Fruit fly (Drosophila melanogaster) whole organism, embryonic: Measurements from ENCODE around the gene COX7AL.

Source experiments
- Awh ChIP-seq: fragments of 200-800 bp; sonication (Bioruptor generic); IDR thresholded peaks from 2 replicates; pipeline ENCODE4, ENCODE4 v1.3.6; 2022; ENCODE audit warnings: missing biosample characterization, missing genetic modification characterization
- CG10274 ChIP-seq: fragments of 200-800 bp; sonication (Bioruptor generic); optimal IDR thresholded peaks from 3 replicates; lab custom pipeline; 2017; ENCODE audit warnings: missing biosample characterization, mild to moderate bottlenecking, missing genetic modification characterization
- CG10321 ChIP-seq: fragments of 200-800 bp; sonication (Bioruptor generic); IDR thresholded peaks from 2 replicates; pipeline ENCODE4 v1.3.6; 2022; ENCODE audit warnings: missing biosample characterization, missing genetic modification characterization
- CG10565 ChIP-seq: fragments of 200-800 bp; sonication (Bioruptor generic); optimal IDR thresholded peaks from 3 replicates; lab custom pipeline; 2016; ENCODE audit warnings: missing biosample characterization, mild to moderate bottlenecking, missing genetic modification characterization
- CG11085 ChIP-seq: fragments of 200-800 bp; sonication (Bioruptor generic); IDR thresholded peaks from 2 replicates; pipeline ENCODE4 v1.3.6; 2022; ENCODE audit warnings: missing biosample characterization, missing genetic modification characterization
- CG11398 ChIP-seq: fragments of 200-800 bp; sonication (Bioruptor generic); optimal IDR thresholded peaks from 2 replicates; lab custom pipeline; 2016; ENCODE audit warnings: missing biosample characterization, missing genetic modification characterization
- CG14441 ChIP-seq: fragments of 200-800 bp; sonication (Bioruptor generic); IDR thresholded peaks from 2 replicates; pipeline ENCODE4 v1.3.6; 2022; ENCODE audit warnings: missing biosample characterization, missing genetic modification characterization
- CG15601 ChIP-seq: fragments of 200-800 bp; sonication (Bioruptor generic); optimal IDR thresholded peaks from 3 replicates; lab custom pipeline; 2019; ENCODE audit warnings: missing biosample characterization, mild to moderate bottlenecking, missing genetic modification characterization, moderate library complexity
- CG15696 ChIP-seq: fragments of 200-800 bp; sonication (Bioruptor generic); optimal IDR thresholded peaks from 2 replicates; lab custom pipeline; 2019; ENCODE audit warnings: missing biosample characterization, mild to moderate bottlenecking, missing genetic modification characterization, moderate library complexity
- CG1603 ChIP-seq: fragments of 200-800 bp; sonication (Bioruptor generic); optimal IDR thresholded peaks from 2 replicates; lab custom pipeline; 2019; ENCODE audit warnings: missing biosample characterization, mild to moderate bottlenecking, missing genetic modification characterization, moderate library complexity
- CG17385 ChIP-seq: fragments of 200-800 bp; sonication (Bioruptor generic); optimal IDR thresholded peaks from 3 replicates; lab custom pipeline; 2018; ENCODE audit warnings: missing biosample characterization, mild to moderate bottlenecking, missing genetic modification characterization
- CG17612 ChIP-seq: fragments of 200-800 bp; sonication (Bioruptor generic); IDR thresholded peaks from 2 replicates; pipeline ENCODE4 v1.3.6; 2022; ENCODE audit warnings: missing biosample characterization, missing genetic modification characterization
- CG18476 ChIP-seq: fragments of 200-800 bp; sonication (Bioruptor generic); optimal IDR thresholded peaks from 2 replicates; lab custom pipeline; 2016; ENCODE audit warnings: missing biosample characterization, mild to moderate bottlenecking, missing genetic modification characterization
- CG18599 ChIP-seq: fragments of 200-800 bp; sonication (Bioruptor generic); optimal IDR thresholded peaks from 3 replicates; lab custom pipeline; 2017; ENCODE audit warnings: missing biosample characterization, missing genetic modification characterization, mild to moderate bottlenecking, moderate library complexity, missing genetic modification reagents
- CG3163 ChIP-seq: fragments of 200-800 bp; sonication (Bioruptor generic); optimal IDR thresholded peaks from 3 replicates; lab custom pipeline; 2016; ENCODE audit warnings: missing biosample characterization, missing genetic modification characterization
- CG33213 ChIP-seq: fragments of 200-800 bp; sonication (Bioruptor generic); optimal IDR thresholded peaks from 3 replicates; lab custom pipeline; 2016; ENCODE audit warnings: missing biosample characterization, missing genetic modification characterization
- CG34224 ChIP-seq: fragments of 200-800 bp; sonication (Bioruptor generic); IDR thresholded peaks from 3 replicates; pipeline ENCODE4 v1.3.6; 2022; ENCODE audit warnings: missing biosample characterization, missing genetic modification characterization; ENCODE audit not compliant: partially characterized antibody
- CG34422 ChIP-seq: fragments of 200-800 bp; sonication (Bioruptor generic); IDR thresholded peaks from 3 replicates; pipeline ENCODE4 v1.3.6; 2022; ENCODE audit warnings: missing biosample characterization, missing genetic modification characterization
- CG6254 ChIP-seq: fragments of 200-800 bp; sonication (Bioruptor generic); optimal IDR thresholded peaks from 3 replicates; lab custom pipeline; 2017; ENCODE audit warnings: mild to moderate bottlenecking, missing biosample characterization, missing genetic modification reagents, missing genetic modification characterization
- CG9932 ChIP-seq: fragments of 200-800 bp; sonication (Bioruptor generic); IDR thresholded peaks from 2 replicates; pipeline ENCODE4 v1.3.6; 2022; ENCODE audit warnings: missing biosample characterization, missing genetic modification characterization
- CTCF ChIP-seq: fragments of 200-800 bp; sonication (Bioruptor generic); optimal IDR thresholded peaks from 2 replicates; lab custom pipeline; 2017; ENCODE audit warnings: missing biosample characterization, mild to moderate bottlenecking, missing genetic modification characterization, moderate library complexity
- Doc3 ChIP-seq: fragments of 200-800 bp; sonication (Bioruptor generic); IDR thresholded peaks from 3 replicates; pipeline ENCODE4 v1.3.6; 2022; ENCODE audit warnings: missing biosample characterization, missing genetic modification characterization; ENCODE audit not compliant: partially characterized antibody
- Drgx ChIP-seq: fragments of 200-800 bp; sonication (Bioruptor generic); IDR thresholded peaks from 2 replicates; pipeline ENCODE4 v1.3.6; 2022; ENCODE audit warnings: missing biosample characterization, missing genetic modification characterization
- E2f2 ChIP-seq: fragments of 200-800 bp; sonication (Bioruptor generic); IDR thresholded peaks from 2 replicates; pipeline ENCODE4 v1.3.6; 2022; ENCODE audit warnings: missing biosample characterization, missing genetic modification characterization
- Ets97D ChIP-seq: fragments of 200-800 bp; sonication (Bioruptor generic); optimal IDR thresholded peaks from 3 replicates; lab custom pipeline; 2016; ENCODE audit warnings: missing biosample characterization, missing genetic modification characterization
- Fer1 ChIP-seq: fragments of 200-800 bp; sonication (Bioruptor generic); optimal IDR thresholded peaks from 2 replicates; lab custom pipeline; 2017; ENCODE audit warnings: missing biosample characterization, mild to moderate bottlenecking, missing genetic modification characterization
- GATAe ChIP-seq: fragments of 200-800 bp; sonication (Bioruptor generic); conservative IDR thresholded peaks from 2 replicates; pipeline ENCODE4 v1.3.6; 2022; ENCODE audit warnings: missing biosample characterization, missing genetic modification characterization
- Gug ChIP-seq: fragments of 200-800 bp; sonication (Bioruptor generic); IDR thresholded peaks from 4 replicates; pipeline ENCODE4 v1.3.6; 2022; ENCODE audit warnings: missing biosample characterization, missing genetic modification characterization
- H2.0 ChIP-seq: fragments of 200-800 bp; sonication (Bioruptor generic); IDR thresholded peaks from 2 replicates; pipeline ENCODE4 v1.3.6; 2022; ENCODE audit warnings: missing biosample characterization, missing genetic modification characterization
- Lim3 ChIP-seq: fragments of 200-800 bp; sonication (Bioruptor generic); IDR thresholded peaks from 2 replicates; pipeline ENCODE4 v1.3.6; 2022; ENCODE audit warnings: missing biosample characterization, missing genetic modification characterization
- Mad ChIP-seq: fragments of 200-800 bp; sonication (Bioruptor generic); optimal IDR thresholded peaks from 2 replicates; lab custom pipeline; 2016; ENCODE audit warnings: missing biosample characterization, missing genetic modification characterization
- Oaz ChIP-seq: fragments of 200-800 bp; sonication (Bioruptor generic); IDR thresholded peaks from 2 replicates; pipeline ENCODE4 v1.3.6; 2022; ENCODE audit warnings: missing biosample characterization, missing genetic modification characterization
- ac ChIP-seq: fragments of 200-800 bp; sonication (Bioruptor generic); optimal IDR thresholded peaks from 3 replicates; lab custom pipeline; 2017; ENCODE audit warnings: missing biosample characterization, mild to moderate bottlenecking, missing genetic modification characterization
- bowl ChIP-seq: fragments of 200-800 bp; sonication (Bioruptor generic); IDR thresholded peaks from 2 replicates; pipeline ENCODE4 v1.3.6; 2022; ENCODE audit warnings: missing biosample characterization, missing genetic modification characterization
- cg ChIP-seq: fragments of 200-800 bp; sonication (Bioruptor generic); optimal IDR thresholded peaks from 3 replicates; lab custom pipeline; 2019; ENCODE audit warnings: missing biosample characterization, mild to moderate bottlenecking, missing genetic modification characterization, moderate library complexity
- h ChIP-seq: fragments of >200 bp; optimal IDR thresholded peaks from 2 replicates; lab custom pipeline; 2017
- hb ChIP-seq: fragments of 200-800 bp; sonication (Bioruptor generic); IDR thresholded peaks from 3 replicates; pipeline ENCODE4 v1.3.6; 2022; ENCODE audit warnings: missing biosample characterization, missing genetic modification characterization; ENCODE audit not compliant: partially characterized antibody
- hkb ChIP-seq, 2 experiments: fragments of 200-800 bp in 1 of 2; fragments of >200 bp in 1 of 2; sonication (Bioruptor generic) in 1 of 2; IDR thresholded peaks in 1 of 2; optimal IDR thresholded peaks in 1 of 2; 2 replicates each; pipeline versions ENCODE4 v1.3.6 to Lab custom; 2017 to 2022; ENCODE audit warnings: missing biosample characterization in 1 of 2, missing genetic modification characterization in 1 of 2
- nerfin-1 ChIP-seq: fragments of 200-800 bp; sonication (Bioruptor generic); optimal IDR thresholded peaks from 3 replicates; lab custom pipeline; 2019; ENCODE audit warnings: missing biosample characterization, mild to moderate bottlenecking, missing genetic modification characterization, moderate library complexity
- nerfin-2 ChIP-seq: fragments of 200-800 bp; sonication (Bioruptor generic); IDR thresholded peaks from 2 replicates; pipeline ENCODE4 v1.3.6; 2022; ENCODE audit warnings: missing biosample characterization, missing genetic modification characterization; ENCODE audit not compliant: partially characterized antibody
- prd ChIP-seq, 3 experiments: fragments of >200 bp in 2 of 3; fragments of 200-800 bp in 1 of 3; sonication (Bioruptor generic) in 1 of 3; optimal IDR thresholded peaks in 2 of 3; IDR thresholded peaks in 1 of 3; 2 replicates in 2 of 3; 3 replicates in 1 of 3; pipeline versions ENCODE4 v1.3.6 to Lab custom; 2017 to 2022; ENCODE audit warnings: missing biosample characterization in 1 of 3, missing genetic modification characterization in 1 of 3
- schlank ChIP-seq: fragments of 200-800 bp; sonication (Bioruptor generic); optimal IDR thresholded peaks from 2 replicates; lab custom pipeline; 2018; ENCODE audit warnings: missing biosample characterization, mild to moderate bottlenecking, missing genetic modification characterization
- sens ChIP-seq: fragments of 200-800 bp; sonication (Bioruptor generic); peaks from one replicate; lab custom pipeline; 2016; ENCODE audit warnings: missing biosample characterization, missing genetic modification characterization
- slp2 ChIP-seq: fragments of 200-800 bp; sonication (Bioruptor generic); optimal IDR thresholded peaks from 2 replicates; lab custom pipeline; 2016; ENCODE audit warnings: missing biosample characterization, missing genetic modification characterization
- sna ChIP-seq: fragments of 200-800 bp; sonication (Bioruptor generic); IDR thresholded peaks from 2 replicates; pipeline ENCODE4 v1.3.6; 2022; ENCODE audit warnings: missing biosample characterization, missing genetic modification characterization; ENCODE audit not compliant: partially characterized antibody
- toy ChIP-seq: fragments of 200-800 bp; sonication (Bioruptor generic); IDR thresholded peaks from 2 replicates; pipeline ENCODE4 v1.3.6; 2022; ENCODE audit warnings: missing biosample characterization, missing genetic modification characterization
- tup ChIP-seq: fragments of 200-800 bp; sonication (Bioruptor generic); optimal IDR thresholded peaks from 2 replicates; lab custom pipeline; 2016; ENCODE audit warnings: missing biosample characterization, mild to moderate bottlenecking, missing genetic modification characterization, moderate library complexity
- usp ChIP-seq: fragments of >200 bp; optimal IDR thresholded peaks from 2 replicates; lab custom pipeline; 2017; ENCODE audit warnings: missing biosample characterization, missing genetic modification characterization
- z ChIP-seq: fragments of 200-800 bp; sonication (Bioruptor generic); IDR thresholded peaks from 3 replicates; pipeline ENCODE4 v1.3.6; 2022; ENCODE audit warnings: missing biosample characterization, missing genetic modification characterization
- zf30C ChIP-seq: fragments of 200-800 bp; sonication (Bioruptor generic); optimal IDR thresholded peaks from 3 replicates; lab custom pipeline; 2018; ENCODE audit warnings: missing biosample characterization, mild to moderate bottlenecking, missing genetic modification characterization

COX7AL gene

DNA sequence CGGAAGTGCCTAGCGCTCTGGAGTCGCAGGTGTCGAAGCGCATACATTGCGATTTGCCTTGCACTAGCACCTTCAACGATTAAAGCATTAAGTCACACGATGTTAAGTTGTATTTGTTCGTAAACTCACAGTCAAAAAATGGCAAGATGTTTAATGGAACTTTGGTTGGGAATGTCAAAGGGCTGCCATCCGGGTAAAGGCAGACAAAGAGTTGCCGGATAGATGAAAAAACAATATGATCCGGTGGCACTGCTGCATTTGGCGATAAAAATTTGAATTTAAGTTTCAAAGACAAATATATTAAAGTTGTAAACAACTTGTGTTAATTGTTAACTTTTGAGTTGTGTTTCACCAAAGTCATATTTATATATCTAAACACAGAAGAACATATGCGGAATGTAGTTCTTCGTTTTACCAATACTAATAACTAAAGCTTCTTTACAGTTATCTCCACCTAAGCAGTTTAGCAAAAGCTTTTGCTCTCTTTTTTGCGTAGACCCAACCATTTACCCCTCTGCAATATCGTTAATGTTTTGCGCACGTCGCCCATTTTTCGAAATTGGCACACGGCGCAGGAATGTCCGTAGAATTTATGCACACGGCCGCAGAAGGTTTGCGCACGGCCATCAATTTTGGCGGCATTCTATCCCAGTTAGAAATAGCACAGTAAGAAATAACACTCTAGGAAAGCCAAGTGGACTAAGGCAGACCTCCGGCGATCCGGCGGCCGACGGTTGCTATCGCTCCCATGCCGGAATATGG lies 26.9 kb upstream of the COX7AL start, which contains the start of gene Coq2:
TSS of gene Coq2 (minus strand) at position 200 of the 762 bp plus-strand sequence.
- no peak for TF ChIP-seq CG6254 (GFP tag; lab: Kevin White, UChicago)
- peak; percentile 42 for TF ChIP-seq hkb (optimal IDR thresholded peaks at IDR 0.05; lab: Kevin White, UChicago)
- no peak for TF ChIP-seq hkb (GFP tag; IDR thresholded peaks at IDR 0.05; lab: Robert Waterston, UW)
- TF ChIP-seq CG11398: no peak
- peak; percentile 42 for TF ChIP-seq Ets97D
- TF ChIP-seq CG17385: no peak
- TF ChIP-seq bowl (GFP tag; lab: Robert Waterston, UW): no peak
- no peak for TF ChIP-seq Oaz
- TF ChIP-seq CG10274: no peak
- peak; percentile 24; the same call in 1 of the 2 replicates for TF ChIP-seq GATAe (GFP tag; lab: Robert Waterston, UW)
- no peak for TF ChIP-seq zf30C (GFP tag; lab: Kevin White, UChicago)
- TF ChIP-seq CG3163: no peak
- no peak for TF ChIP-seq prd (optimal IDR thresholded peaks at IDR 0.05; lab: Kevin White, UChicago)
- no peak for TF ChIP-seq prd (GFP tag; IDR thresholded peaks at IDR 0.05; lab: Robert Waterston, UW)
- peak; percentile 21 for TF ChIP-seq CG33213 (GFP tag; lab: Kevin White, UChicago)
- no peak for TF ChIP-seq CG18599
- no peak for TF ChIP-seq Doc3
- no peak for TF ChIP-seq sens (GFP tag; lab: Kevin White, UChicago)
- TF ChIP-seq slp2 (GFP tag; lab: Kevin White, UChicago): no peak
- TF ChIP-seq nerfin-1 (tag; lab: Kevin White, UChicago): no peak
- no peak for TF ChIP-seq CG10565
- peak; percentile 53 for TF ChIP-seq CTCF (GFP tag; lab: Kevin White, UChicago)
- TF ChIP-seq Gug (GFP tag; lab: Robert Waterston, UW): no peak
- no peak for TF ChIP-seq CG14441 (GFP tag; lab: Robert Waterston, UW)
- TF ChIP-seq CG15696 (tag; lab: Kevin White, UChicago): no peak
- no peak for TF ChIP-seq nerfin-2 (GFP tag; lab: Robert Waterston, UW)
- no peak for TF ChIP-seq h (lab: Kevin White, UChicago)
- TF ChIP-seq Fer1 (GFP tag; lab: Kevin White, UChicago): no peak
- no peak for TF ChIP-seq sna (GFP tag; lab: Robert Waterston, UW)
- TF ChIP-seq z: no peak
- no peak for TF ChIP-seq Mad (GFP tag; lab: Kevin White, UChicago)
- no peak for TF ChIP-seq toy (GFP tag; lab: Robert Waterston, UW)
- TF ChIP-seq CG34422 (GFP tag; lab: Robert Waterston, UW): no peak
- TF ChIP-seq usp: no peak
- peak; percentile 96 for TF ChIP-seq E2f2
- no peak for TF ChIP-seq CG17612 (GFP tag; lab: Robert Waterston, UW)
- TF ChIP-seq tup (GFP tag; lab: Kevin White, UChicago): no peak
- TF ChIP-seq CG1603 (tag; lab: Kevin White, UChicago): peak; percentile 72
- no peak for TF ChIP-seq CG11085 (GFP tag; lab: Robert Waterston, UW)
- TF ChIP-seq hb: no peak
- TF ChIP-seq Lim3 (GFP tag; lab: Robert Waterston, UW): no peak
- TF ChIP-seq Drgx (GFP tag; lab: Robert Waterston, UW): no peak
- TF ChIP-seq schlank: no peak
- no peak for TF ChIP-seq CG9932 (GFP tag; lab: Robert Waterston, UW)
- TF ChIP-seq CG10321 (GFP tag; lab: Robert Waterston, UW): no peak
- no peak for TF ChIP-seq CG18476 (GFP tag; lab: Kevin White, UChicago)
- TF ChIP-seq cg: no peak
- no peak for TF ChIP-seq ac (GFP tag; lab: Kevin White, UChicago)
- TF ChIP-seq CG15601 (tag; lab: Kevin White, UChicago): no peak
- TF ChIP-seq Awh (GFP tag; lab: Robert Waterston, UW): no peak
- no peak for TF ChIP-seq H2.0 (GFP tag; lab: Robert Waterston, UW)
- TF ChIP-seq CG34224 (GFP tag; lab: Robert Waterston, UW): 0 out of 3 replicates have a peak, but pooled peaks have one; percentile 8
